Worm (Caenorhabditis elegans): ENCODE measurements around the gene math-7.

math-7 gene

ce11 chrII:1851716-1852115 is 34.6 kb downstream of the math-7 start:
- TF ChIP-seq pqm-1 (tag; optimal IDR thresholded peaks at IDR 0.05) (peak; percentile 79), lim-6 (tag; optimal IDR thresholded peaks at IDR 0.05) (no peak), elt-2 (tag; optimal IDR thresholded peaks at IDR 0.05) (peak; percentile 99), lin-11 (tag; optimal IDR thresholded peaks at IDR 0.05) (no peak)

DNA sequence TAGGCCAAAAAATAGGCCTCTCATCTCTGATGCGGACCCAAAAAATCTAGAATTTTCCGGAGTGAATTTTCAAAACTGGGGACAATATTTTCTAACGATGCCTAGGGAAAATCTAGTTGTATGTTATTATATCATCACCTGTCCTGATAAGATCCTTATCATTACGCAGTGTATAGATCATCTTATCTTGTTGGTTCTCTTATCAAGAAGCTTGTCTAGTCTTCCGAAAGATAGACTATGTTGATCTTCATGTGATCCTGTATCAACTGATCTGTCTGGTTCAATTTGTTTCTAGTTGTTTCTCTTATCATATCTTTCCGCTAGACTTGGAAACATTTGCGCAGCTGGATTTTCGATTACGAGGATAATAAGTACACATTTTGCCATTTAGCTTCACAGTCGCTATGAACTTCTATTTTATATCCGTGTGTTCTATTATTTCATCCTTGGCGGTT is 35.4 kb downstream of the math-7 start, which contains the start of gene C52E2.3:
TSS of gene C52E2.3 (plus strand) at position 405 of the 455 bp plus-strand sequence.
- TF ChIP-seq ceh-19 (GFP tag; optimal IDR thresholded peaks at IDR 0.05) (no peak), elt-2 (tag; optimal IDR thresholded peaks at IDR 0.05) (peak; percentile 89)

DNA sequence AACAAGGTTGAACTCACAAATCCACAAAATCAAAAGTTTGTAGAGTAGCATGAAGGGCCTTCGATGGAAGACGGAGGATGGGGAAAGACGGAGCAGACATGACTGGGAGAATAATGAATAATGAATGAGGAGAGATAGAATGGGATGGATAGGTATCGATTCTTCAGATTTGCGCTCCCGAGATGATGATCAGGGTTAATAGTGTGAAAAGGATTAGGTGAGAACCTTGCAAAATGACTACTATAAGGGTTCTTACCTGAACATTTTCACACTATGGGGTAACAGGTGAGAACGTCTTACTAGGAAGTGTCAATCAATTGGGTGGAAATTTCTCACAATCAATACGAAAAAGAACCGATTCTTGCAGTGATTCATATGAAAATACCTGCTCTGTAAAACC is 36.0 kb downstream of the math-7 start, which contains the start of gene fbxb-96:
TSS of gene fbxb-96 (minus strand) at position 101 of the 400 bp plus-strand sequence.
- no peak for TF ChIP-seq ceh-6 (GFP tag; optimal IDR thresholded peaks at IDR 0.05)
- TF ChIP-seq nhr-232 (tag; optimal IDR thresholded peaks at IDR 0.05), result no peak
- TF ChIP-seq dve-1 (tag; optimal IDR thresholded peaks at IDR 0.05), result no peak
- TF ChIP-seq ahr-1 (tag; optimal IDR thresholded peaks at IDR 0.05), result no peak
- TF ChIP-seq sdc-2 (tag; optimal IDR thresholded peaks at IDR 0.05), result no peak
- TF ChIP-seq zip-5 (tag; optimal IDR thresholded peaks at IDR 0.05), result no peak
- no peak for TF ChIP-seq nhr-11 (tag; optimal IDR thresholded peaks at IDR 0.05)
- TF ChIP-seq pha-2 (tag; optimal IDR thresholded peaks at IDR 0.05), result no peak
- TF ChIP-seq T23F11.4 (GFP tag; optimal IDR thresholded peaks at IDR 0.05), result no peak
- TF ChIP-seq gmeb-2 (tag; optimal IDR thresholded peaks at IDR 0.05), result no peak
- no peak for TF ChIP-seq ets-4 (tag; optimal IDR thresholded peaks at IDR 0.05)
- no peak for TF ChIP-seq rnt-1 (tag; optimal IDR thresholded peaks at IDR 0.05)
- TF ChIP-seq sox-4 (tag; optimal IDR thresholded peaks at IDR 0.05), result no peak
- no peak for TF ChIP-seq nfya-1 (tag; optimal IDR thresholded peaks at IDR 0.05)

DNA sequence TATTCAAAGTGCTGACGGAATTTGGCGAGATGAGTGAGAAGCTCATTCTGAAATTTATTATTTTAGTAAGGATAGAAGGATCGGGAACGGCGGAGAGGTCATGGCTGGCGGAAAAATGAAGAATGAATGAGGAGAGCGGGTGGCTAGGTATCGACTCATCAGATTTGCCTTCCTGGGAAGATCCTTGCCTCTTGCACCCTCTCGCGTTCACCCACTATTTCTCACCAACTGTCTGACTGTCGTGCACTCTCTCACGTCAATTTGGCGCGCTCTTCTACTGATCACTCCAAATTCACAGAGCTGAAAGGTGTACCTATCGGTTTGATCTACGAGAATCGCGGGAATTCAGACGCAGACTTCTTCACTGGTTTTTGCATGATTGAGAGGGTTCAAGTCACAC is 38.2 kb downstream of the math-7 start, which contains the start of gene fbxb-97:
TSS of gene fbxb-97 (minus strand) at position 53 of the 400 bp plus-strand sequence.
- TF ChIP-seq nhr-11 (tag; optimal IDR thresholded peaks at IDR 0.05) (no peak), che-1 (tag; optimal IDR thresholded peaks at IDR 0.05) (no peak), madf-2 (tag; optimal IDR thresholded peaks at IDR 0.05) (no peak), ets-4 (tag; optimal IDR thresholded peaks at IDR 0.05) (no peak), K09A11.1 (tag; optimal IDR thresholded peaks at IDR 0.05; ENCODE audit: insufficient read depth) (no peak), ceh-9 (tag; optimal IDR thresholded peaks at IDR 0.05) (no peak), mec-3 (tag; optimal IDR thresholded peaks at IDR 0.05; ENCODE audit: borderline replicate concordance) (no peak), unc-55 (GFP tag; optimal IDR thresholded peaks at IDR 0.05) (no peak), Y22D7AL.16 (tag; optimal IDR thresholded peaks at IDR 0.05) (no peak), K02D7.2 (tag; optimal IDR thresholded peaks at IDR 0.05) (no peak), npax-4 (tag; optimal IDR thresholded peaks at IDR 0.05) (no peak), ceh-6 (GFP tag; optimal IDR thresholded peaks at IDR 0.05) (no peak), ceh-45 (GFP tag; IDR thresholded peaks at IDR 0.05) (no peak), ceh-18 (tag; optimal IDR thresholded peaks at IDR 0.05) (no peak), ceh-14 (tag; optimal IDR thresholded peaks at IDR 0.05) (no peak), ref-2 (tag; optimal IDR thresholded peaks at IDR 0.05) (no peak), ahr-1 (tag; optimal IDR thresholded peaks at IDR 0.05) (no peak), fax-1 (tag; optimal IDR thresholded peaks at IDR 0.05) (no peak)

ce11 chrII:1844552-1844951 is 41.7 kb downstream of the math-7 start:
- no peak for TF ChIP-seq ceh-18 (tag; optimal IDR thresholded peaks at IDR 0.05)
- no peak for TF ChIP-seq pha-4 (tag; optimal IDR thresholded peaks at IDR 0.05)
- TF ChIP-seq nfya-1 (tag; optimal IDR thresholded peaks at IDR 0.05), result peak; percentile 78
- no peak for TF ChIP-seq ceh-34 (tag; optimal IDR thresholded peaks at IDR 0.05)

Measured in whole organism, late embryonic.